Fruit fly (Drosophila melanogaster) whole organism, embryonic: ENCODE measurements around the gene CG1738.
A peak's percentile ranks its signal among the peaks of the same experiment; 100 is the strongest.

Experiments
- ATbp ChIP-seq: fragments of 200-800 bp; sonication (Bioruptor generic); optimal IDR thresholded peaks from 2 replicates; lab custom pipeline; 2017; ENCODE audit warnings: missing biosample characterization, mild to moderate bottlenecking, missing genetic modification characterization, missing genetic modification reagents
- Aef1 ChIP-seq: fragments of 200-800 bp; sonication (Bioruptor generic); IDR thresholded peaks from 3 replicates; pipeline ENCODE4 v1.3.6; 2022; ENCODE audit warnings: missing biosample characterization, missing genetic modification characterization
- Atf-2 ChIP-seq: fragments of 200-800 bp; sonication (Bioruptor generic); optimal IDR thresholded peaks from 2 replicates; lab custom pipeline; 2016; ENCODE audit warnings: missing biosample characterization, missing genetic modification characterization
- BEAF-32 ChIP-seq: fragments of 200-800 bp; sonication (Bioruptor generic); optimal IDR thresholded peaks from 3 replicates; lab custom pipeline; 2017; ENCODE audit warnings: missing biosample characterization, missing genetic modification characterization, mild to moderate bottlenecking, moderate library complexity, missing genetic modification reagents
- CG10321 ChIP-seq: fragments of 200-800 bp; sonication (Bioruptor generic); IDR thresholded peaks from 2 replicates; pipeline ENCODE4 v1.3.6; 2022; ENCODE audit warnings: missing biosample characterization, missing genetic modification characterization
- CG10366 ChIP-seq: fragments of 200-800 bp; sonication (Bioruptor generic); IDR thresholded peaks from 2 replicates; pipeline ENCODE4 v1.3.6; 2022; ENCODE audit warnings: missing biosample characterization, missing genetic modification characterization
- CG10959 ChIP-seq: fragments of 200-800 bp; sonication (Bioruptor generic); IDR thresholded peaks from 2 replicates; pipeline ENCODE4 v1.3.6; 2022; ENCODE audit warnings: missing biosample characterization, missing genetic modification characterization
- CG11504 ChIP-seq: fragments of 200-800 bp; sonication (Bioruptor generic); optimal IDR thresholded peaks from 3 replicates; lab custom pipeline; 2019; ENCODE audit warnings: missing biosample characterization, mild to moderate bottlenecking, missing genetic modification characterization, moderate library complexity
- CG12071 ChIP-seq: fragments of 200-800 bp; sonication (Bioruptor generic); optimal IDR thresholded peaks from 3 replicates; lab custom pipeline; 2018; ENCODE audit warnings: missing biosample characterization, mild to moderate bottlenecking, missing genetic modification characterization
- CG12391 ChIP-seq: fragments of 200-800 bp; sonication (Bioruptor generic); optimal IDR thresholded peaks from 3 replicates; lab custom pipeline; 2018; ENCODE audit warnings: missing biosample characterization, mild to moderate bottlenecking, missing genetic modification characterization, moderate library complexity
- CG1603 ChIP-seq: fragments of 200-800 bp; sonication (Bioruptor generic); optimal IDR thresholded peaks from 2 replicates; lab custom pipeline; 2019; ENCODE audit warnings: missing biosample characterization, mild to moderate bottlenecking, missing genetic modification characterization, moderate library complexity
- CG1792 ChIP-seq: fragments of 200-800 bp; sonication (Bioruptor generic); optimal IDR thresholded peaks from 2 replicates; lab custom pipeline; 2016; ENCODE audit warnings: missing biosample characterization, missing genetic modification characterization
- CG18476 ChIP-seq: fragments of 200-800 bp; sonication (Bioruptor generic); optimal IDR thresholded peaks from 2 replicates; lab custom pipeline; 2016; ENCODE audit warnings: missing biosample characterization, mild to moderate bottlenecking, missing genetic modification characterization
- CG3407 ChIP-seq: fragments of 200-800 bp; sonication (Bioruptor generic); optimal IDR thresholded peaks from 2 replicates; lab custom pipeline; 2018; ENCODE audit warnings: missing biosample characterization, mild to moderate bottlenecking, missing genetic modification characterization
- CG43689 ChIP-seq: fragments of 200-800 bp; sonication (Bioruptor generic); IDR thresholded peaks from 2 replicates; pipeline ENCODE4 v1.3.6; 2022; ENCODE audit warnings: missing biosample characterization, missing genetic modification characterization
- CG4424 ChIP-seq: fragments of 200-800 bp; sonication (Bioruptor generic); optimal IDR thresholded peaks from 3 replicates; lab custom pipeline; 2016; ENCODE audit warnings: missing biosample characterization, missing genetic modification characterization
- CG6854 ChIP-seq: fragments of 200-800 bp; sonication (Bioruptor generic); optimal IDR thresholded peaks from 3 replicates; lab custom pipeline; 2017; ENCODE audit warnings: missing biosample characterization, mild to moderate bottlenecking, missing genetic modification characterization
- CG8924 ChIP-seq: fragments of 200-800 bp; optimal IDR thresholded peaks from 3 replicates; lab custom pipeline; 2019; ENCODE audit warnings: missing biosample characterization, mild to moderate bottlenecking, missing genetic modification characterization, moderate library complexity
- Camta ChIP-seq: fragments of 200-800 bp; sonication (Bioruptor generic); optimal IDR thresholded peaks from 2 replicates; lab custom pipeline; 2016; ENCODE audit warnings: missing biosample characterization, missing genetic modification characterization
- Dip3 ChIP-seq: fragments of 200-800 bp; sonication (Bioruptor generic); optimal IDR thresholded peaks from 3 replicates; lab custom pipeline; 2016; ENCODE audit warnings: missing biosample characterization, missing genetic modification characterization
- Drgx ChIP-seq: fragments of 200-800 bp; sonication (Bioruptor generic); IDR thresholded peaks from 2 replicates; pipeline ENCODE4 v1.3.6; 2022; ENCODE audit warnings: missing biosample characterization, missing genetic modification characterization
- HLH54F ChIP-seq: fragments of 200-800 bp; sonication (Bioruptor generic); optimal IDR thresholded peaks from 3 replicates; lab custom pipeline; 2016; ENCODE audit warnings: missing biosample characterization, missing genetic modification characterization
- Hey ChIP-seq: fragments of 200-800 bp; sonication (Bioruptor generic); optimal IDR thresholded peaks from 3 replicates; lab custom pipeline; 2018; ENCODE audit warnings: missing biosample characterization, mild to moderate bottlenecking, missing genetic modification characterization
- Hmx ChIP-seq: fragments of 200-800 bp; sonication (Bioruptor generic); optimal IDR thresholded peaks from 2 replicates; lab custom pipeline; 2016; ENCODE audit warnings: missing biosample characterization, missing genetic modification characterization
- Nf-YC ChIP-seq: fragments of 200-800 bp; optimal IDR thresholded peaks from 3 replicates; lab custom pipeline; 2019; ENCODE audit warnings: missing biosample characterization, mild to moderate bottlenecking, missing genetic modification characterization, moderate library complexity
- Oaz ChIP-seq: fragments of 200-800 bp; sonication (Bioruptor generic); IDR thresholded peaks from 2 replicates; pipeline ENCODE4 v1.3.6; 2022; ENCODE audit warnings: missing biosample characterization, missing genetic modification characterization
- Opbp ChIP-seq: fragments of 200-800 bp; sonication (Bioruptor generic); IDR thresholded peaks from 3 replicates; pipeline ENCODE4 v1.3.6; 2022; ENCODE audit warnings: missing biosample characterization, missing genetic modification characterization; ENCODE audit not compliant: partially characterized antibody
- Ptx1 ChIP-seq: fragments of 200-800 bp; sonication (Bioruptor generic); IDR thresholded peaks from 2 replicates; pipeline ENCODE4 v1.3.6; 2022; ENCODE audit warnings: missing biosample characterization, missing genetic modification characterization
- Ravus ChIP-seq: fragments of 200-800 bp; sonication (Bioruptor generic); IDR thresholded peaks from 2 replicates; pipeline ENCODE4 v1.3.6; 2022; ENCODE audit warnings: missing biosample characterization, missing genetic modification characterization
- Spps ChIP-seq: fragments of 200-800 bp; sonication (Bioruptor generic); optimal IDR thresholded peaks from 2 replicates; lab custom pipeline; 2018; ENCODE audit warnings: missing biosample characterization, mild to moderate bottlenecking, missing genetic modification characterization
- Trl ChIP-seq, 3 experiments: fragments of >200 bp in 2 of 3; fragments of 200-800 bp in 1 of 3; sonication (Bioruptor generic) in 1 of 3; optimal IDR thresholded peaks; 2 replicates in 1 of 3; 3 replicates in 2 of 3; lab custom pipeline; 2016 to 2017; ENCODE audit warnings: missing biosample characterization in 1 of 3, missing genetic modification characterization in 1 of 3
- Xrp1 ChIP-seq: fragments of 200-800 bp; sonication (Bioruptor generic); IDR thresholded peaks from 2 replicates; pipeline ENCODE4 v1.3.6; 2022; ENCODE audit warnings: missing biosample characterization, missing genetic modification characterization
- bcd ChIP-seq: fragments of 200-800 bp; sonication (Bioruptor generic); optimal IDR thresholded peaks from 2 replicates; lab custom pipeline; 2017; ENCODE audit warnings: missing biosample characterization, mild to moderate bottlenecking, missing genetic modification characterization
- caup ChIP-seq: fragments of 200-800 bp; sonication (Bioruptor generic); optimal IDR thresholded peaks from 3 replicates; lab custom pipeline; 2017; ENCODE audit warnings: missing biosample characterization, mild to moderate bottlenecking, missing genetic modification characterization, moderate library complexity; ENCODE audit not compliant: severe bottlenecking
- chif ChIP-seq, 2 experiments: fragments of 200-800 bp; sonication (Bioruptor generic); optimal IDR thresholded peaks; 3 replicates each; lab custom pipeline; 2016; ENCODE audit warnings: missing biosample characterization in 2 of 2, missing genetic modification characterization in 2 of 2
- chm ChIP-seq: fragments of 200-800 bp; sonication (Bioruptor generic); IDR thresholded peaks from 2 replicates; pipeline ENCODE4 v1.3.6; 2022; ENCODE audit warnings: missing biosample characterization, missing genetic modification characterization
- da ChIP-seq: fragments of 200-800 bp; sonication (Bioruptor generic); optimal IDR thresholded peaks from 2 replicates; lab custom pipeline; 2016; ENCODE audit warnings: missing biosample characterization, missing genetic modification characterization
- disco-r ChIP-seq: fragments of 200-800 bp; sonication (Bioruptor generic); optimal IDR thresholded peaks from 2 replicates; lab custom pipeline; 2016; ENCODE audit warnings: missing biosample characterization, missing genetic modification characterization
- dysf ChIP-seq: fragments of 200-800 bp; sonication (Bioruptor generic); IDR thresholded peaks from 3 replicates; pipeline ENCODE4 v1.3.6; 2022; ENCODE audit warnings: missing biosample characterization, missing genetic modification characterization
- ewg ChIP-seq: fragments of 200-800 bp; sonication (Bioruptor generic); optimal IDR thresholded peaks from 3 replicates; lab custom pipeline; 2017; ENCODE audit warnings: mild to moderate bottlenecking, missing biosample characterization, missing genetic modification reagents, missing genetic modification characterization
- eyg ChIP-seq: fragments of 200-800 bp; sonication (Bioruptor generic); optimal IDR thresholded peaks from 3 replicates; lab custom pipeline; 2016; ENCODE audit warnings: missing biosample characterization, missing genetic modification characterization
- ftz-f1 ChIP-seq: fragments of 200-800 bp; sonication (Bioruptor generic); optimal IDR thresholded peaks from 2 replicates; lab custom pipeline; 2016; ENCODE audit warnings: missing biosample characterization, missing genetic modification characterization
- gcm ChIP-seq: fragments of 200-800 bp; sonication (Bioruptor generic); optimal IDR thresholded peaks from 2 replicates; lab custom pipeline; 2019; ENCODE audit warnings: missing biosample characterization, mild to moderate bottlenecking, missing genetic modification characterization, moderate library complexity
- kah ChIP-seq: fragments of 200-800 bp; sonication (Bioruptor generic); optimal IDR thresholded peaks from 2 replicates; lab custom pipeline; 2018; ENCODE audit warnings: missing biosample characterization, mild to moderate bottlenecking, missing genetic modification characterization
- nmo ChIP-seq: fragments of 200-800 bp; sonication (Bioruptor generic); optimal IDR thresholded peaks from 2 replicates; lab custom pipeline; 2018; ENCODE audit warnings: missing biosample characterization, mild to moderate bottlenecking, missing genetic modification characterization, moderate library complexity
- pho ChIP-seq: fragments of 200-800 bp; sonication (Bioruptor generic); optimal IDR thresholded peaks from 2 replicates; lab custom pipeline; 2016; ENCODE audit warnings: missing biosample characterization, missing genetic modification characterization
- rib ChIP-seq: fragments of 200-800 bp; sonication (Bioruptor generic); IDR thresholded peaks from 2 replicates; pipeline ENCODE4 v1.3.6; 2022; ENCODE audit warnings: missing biosample characterization, missing genetic modification characterization
- ro ChIP-seq: fragments of 200-800 bp; sonication (Bioruptor generic); IDR thresholded peaks from 2 replicates; pipeline ENCODE4 v1.3.6; 2022; ENCODE audit warnings: missing biosample characterization, missing genetic modification characterization
- schlank ChIP-seq: fragments of 200-800 bp; sonication (Bioruptor generic); optimal IDR thresholded peaks from 2 replicates; lab custom pipeline; 2018; ENCODE audit warnings: missing biosample characterization, mild to moderate bottlenecking, missing genetic modification characterization
- twi ChIP-seq: fragments of 200-800 bp; optimal IDR thresholded peaks from 2 replicates; lab custom pipeline; 2019; ENCODE audit warnings: missing biosample characterization, mild to moderate bottlenecking, missing genetic modification characterization, moderate library complexity
- wdn ChIP-seq: fragments of 200-800 bp; sonication (Bioruptor generic); IDR thresholded peaks from 2 replicates; pipeline ENCODE4 v1.3.6; 2022; ENCODE audit warnings: missing biosample characterization, missing genetic modification characterization
- wek ChIP-seq: fragments of 200-800 bp; sonication (Bioruptor generic); optimal IDR thresholded peaks from 3 replicates; lab custom pipeline; 2018; ENCODE audit warnings: missing biosample characterization, mild to moderate bottlenecking, missing genetic modification characterization, moderate library complexity

The CG1738 gene

dm6 chrX:11355708-11356174, 6.9 kb downstream of the CG1738 start, which contains the start of gene dsh (continued):
- TF ChIP-seq CG12391 (tag; lab: Kevin White, UChicago), result no peak
- TF ChIP-seq ATbp (GFP tag; lab: Kevin White, UChicago), result no peak
- TF ChIP-seq CG12071 (GFP tag; lab: Kevin White, UChicago), result no peak
- TF ChIP-seq CG6854 (GFP tag; lab: Kevin White, UChicago), result no peak
- no peak for TF ChIP-seq ewg (GFP tag; lab: Kevin White, UChicago)
- no peak for TF ChIP-seq eyg (GFP tag; lab: Kevin White, UChicago)
- TF ChIP-seq Hmx (GFP tag; lab: Kevin White, UChicago), result no peak
- no peak for TF ChIP-seq CG18476 (GFP tag; lab: Kevin White, UChicago)
- TF ChIP-seq da (GFP tag; lab: Kevin White, UChicago), result no peak
- no peak for TF ChIP-seq gcm
- TF ChIP-seq CG10366 (GFP tag; lab: Robert Waterston, UW), result no peak
- no peak for TF ChIP-seq CG3407 (GFP tag; lab: Kevin White, UChicago)
- TF ChIP-seq Atf-2 (GFP tag; lab: Kevin White, UChicago), result no peak
- no peak for TF ChIP-seq schlank (tag; lab: Kevin White, UChicago)
- peak; percentile 74 for TF ChIP-seq BEAF-32 (GFP tag; lab: Kevin White, UChicago)
- TF ChIP-seq Ptx1, result no peak
- no peak for TF ChIP-seq HLH54F
- TF ChIP-seq chif (GFP tag; optimal IDR thresholded peaks at IDR 0.05; lab: Kevin White, UChicago), result no peak
- TF ChIP-seq CG43689 (GFP tag; lab: Robert Waterston, UW), result no peak
- no peak for TF ChIP-seq Aef1 (GFP tag; lab: Robert Waterston, UW)
- no peak for TF ChIP-seq ftz-f1 (GFP tag; lab: Kevin White, UChicago)
- TF ChIP-seq CG8924 (tag; lab: Kevin White, UChicago), result no peak
- TF ChIP-seq pho (GFP tag; lab: Kevin White, UChicago), result no peak
- TF ChIP-seq Camta (GFP tag; lab: Kevin White, UChicago), result no peak
- TF ChIP-seq Dip3, result no peak
- 0 out of 2 replicates have a peak, but pooled peaks have one; percentile 10 for TF ChIP-seq Xrp1 (GFP tag; lab: Robert Waterston, UW)
- no peak for TF ChIP-seq Oaz
- TF ChIP-seq Spps (tag; lab: Kevin White, UChicago), result no peak
- no peak for TF ChIP-seq Nf-YC (tag; lab: Kevin White, UChicago)
- no peak for TF ChIP-seq kah (GFP tag; lab: Kevin White, UChicago)
- TF ChIP-seq Ravus (GFP tag; lab: Robert Waterston, UW), result no peak
- TF ChIP-seq CG10321, result no peak
- TF ChIP-seq Opbp, result 0 out of 3 replicates have a peak, but pooled peaks have one; percentile 6
- TF ChIP-seq caup, result no peak
- TF ChIP-seq ro (GFP tag; lab: Robert Waterston, UW), result no peak
- TF ChIP-seq Trl (optimal IDR thresholded peaks at IDR 0.05; lab: Kevin White, UChicago), result no peak
- no peak for TF ChIP-seq Trl (GFP tag; optimal IDR thresholded peaks at IDR 0.05; lab: Kevin White, UChicago)
- no peak for TF ChIP-seq CG10959
- TF ChIP-seq wek (GFP tag; lab: Kevin White, UChicago), result no peak
- no peak for TF ChIP-seq Drgx (GFP tag; lab: Robert Waterston, UW)
- TF ChIP-seq wdn (GFP tag; lab: Robert Waterston, UW), result no peak
- no peak for TF ChIP-seq chm
- TF ChIP-seq twi (tag; lab: Kevin White, UChicago), result no peak
- no peak for TF ChIP-seq CG1603 (tag; lab: Kevin White, UChicago)
- no peak for TF ChIP-seq dysf (GFP tag; lab: Robert Waterston, UW)
- peak; percentile 53 for TF ChIP-seq nmo
- no peak for TF ChIP-seq CG1792 (GFP tag; lab: Kevin White, UChicago)
- no peak for TF ChIP-seq rib (GFP tag; lab: Robert Waterston, UW)
- TF ChIP-seq bcd, result no peak
- no peak for TF ChIP-seq CG4424 (GFP tag; lab: Kevin White, UChicago)
- TF ChIP-seq CG11504, result no peak
- no peak for TF ChIP-seq disco-r (GFP tag; lab: Kevin White, UChicago)
- TF ChIP-seq Hey (tag; lab: Kevin White, UChicago), result no peak
